Fruit fly (Drosophila melanogaster) whole organism, embryonic: ENCODE results near the gene CG6163.
A peak's percentile ranks its signal among the peaks of the same experiment; 100 is the strongest.

Experiments used
- Abd-B ChIP-seq: fragments of 200-800 bp; sonication (Bioruptor generic); optimal IDR thresholded peaks from 2 replicates; lab custom pipeline; 2018; ENCODE audit warnings: missing biosample characterization, mild to moderate bottlenecking, missing genetic modification characterization, moderate library complexity
- Atf3 ChIP-seq: fragments of 200-800 bp; sonication (Bioruptor generic); optimal IDR thresholded peaks from 3 replicates; lab custom pipeline; 2016; ENCODE audit warnings: missing biosample characterization, missing genetic modification characterization
- CG10267 ChIP-seq: fragments of 200-800 bp; sonication (Bioruptor generic); optimal IDR thresholded peaks from 2 replicates; lab custom pipeline; 2018; ENCODE audit warnings: missing biosample characterization, mild to moderate bottlenecking, missing genetic modification characterization, moderate library complexity
- CG10274 ChIP-seq: fragments of 200-800 bp; sonication (Bioruptor generic); optimal IDR thresholded peaks from 3 replicates; lab custom pipeline; 2017; ENCODE audit warnings: missing biosample characterization, mild to moderate bottlenecking, missing genetic modification characterization
- CG1233 ChIP-seq: fragments of 200-800 bp; sonication (Bioruptor generic); optimal IDR thresholded peaks from 4 replicates; lab custom pipeline; 2018; ENCODE audit warnings: missing biosample characterization, mild to moderate bottlenecking, missing genetic modification characterization
- CG12659 ChIP-seq: fragments of 200-800 bp; sonication (Bioruptor generic); optimal IDR thresholded peaks from 3 replicates; lab custom pipeline; 2017; ENCODE audit warnings: mild to moderate bottlenecking, missing biosample characterization, missing genetic modification reagents, missing genetic modification characterization
- CG12769 ChIP-seq: fragments of 200-800 bp; sonication (Bioruptor generic); optimal IDR thresholded peaks from 2 replicates; lab custom pipeline; 2019; ENCODE audit warnings: missing biosample characterization, mild to moderate bottlenecking, missing genetic modification characterization, moderate library complexity
- CG13775 ChIP-seq: fragments of 200-800 bp; sonication (Bioruptor generic); optimal IDR thresholded peaks from 3 replicates; lab custom pipeline; 2017; ENCODE audit warnings: missing biosample characterization, mild to moderate bottlenecking, missing genetic modification characterization
- CG14014 ChIP-seq: fragments of 200-800 bp; sonication (Bioruptor generic); IDR thresholded peaks from 2 replicates; pipeline ENCODE4 v1.3.6; 2022; ENCODE audit warnings: missing biosample characterization, missing genetic modification characterization
- CG14050 ChIP-seq: fragments of 200-800 bp; sonication (Bioruptor generic); IDR thresholded peaks from 3 replicates; pipeline ENCODE4 v1.3.6; 2022; ENCODE audit warnings: missing biosample characterization, missing genetic modification characterization
- CG15011 ChIP-seq: fragments of 200-800 bp; sonication (Bioruptor generic); optimal IDR thresholded peaks from 3 replicates; lab custom pipeline; 2018; ENCODE audit warnings: missing biosample characterization, mild to moderate bottlenecking, missing genetic modification characterization
- CG1603 ChIP-seq: fragments of 200-800 bp; sonication (Bioruptor generic); optimal IDR thresholded peaks from 2 replicates; lab custom pipeline; 2019; ENCODE audit warnings: missing biosample characterization, mild to moderate bottlenecking, missing genetic modification characterization, moderate library complexity
- CG17568 ChIP-seq: fragments of 200-800 bp; sonication (Bioruptor generic); optimal IDR thresholded peaks from 2 replicates; lab custom pipeline; 2018; ENCODE audit warnings: missing biosample characterization, mild to moderate bottlenecking, missing genetic modification characterization, moderate library complexity
- CG17612 ChIP-seq: fragments of 200-800 bp; sonication (Bioruptor generic); IDR thresholded peaks from 2 replicates; pipeline ENCODE4 v1.3.6; 2022; ENCODE audit warnings: missing biosample characterization, missing genetic modification characterization
- CG4424 ChIP-seq: fragments of 200-800 bp; sonication (Bioruptor generic); optimal IDR thresholded peaks from 3 replicates; lab custom pipeline; 2016; ENCODE audit warnings: missing biosample characterization, missing genetic modification characterization
- CG7839 ChIP-seq: fragments of 200-800 bp; sonication (Bioruptor generic); optimal IDR thresholded peaks from 3 replicates; lab custom pipeline; 2018; ENCODE audit warnings: missing biosample characterization, mild to moderate bottlenecking, missing genetic modification characterization, moderate library complexity
- CG8089 ChIP-seq: fragments of 200-800 bp; sonication (Bioruptor generic); optimal IDR thresholded peaks from 3 replicates; lab custom pipeline; 2016; ENCODE audit warnings: missing biosample characterization, missing genetic modification characterization
- CG8388 ChIP-seq: fragments of 200-800 bp; sonication (Bioruptor generic); optimal IDR thresholded peaks from 2 replicates; lab custom pipeline; 2019; ENCODE audit warnings: missing biosample characterization, mild to moderate bottlenecking, missing genetic modification characterization, moderate library complexity
- CG9932 ChIP-seq: fragments of 200-800 bp; sonication (Bioruptor generic); IDR thresholded peaks from 2 replicates; pipeline ENCODE4 v1.3.6; 2022; ENCODE audit warnings: missing biosample characterization, missing genetic modification characterization
- CHES-1-like ChIP-seq: fragments of 200-800 bp; sonication (Bioruptor generic); optimal IDR thresholded peaks from 2 replicates; lab custom pipeline; 2016; ENCODE audit warnings: missing biosample characterization, missing genetic modification characterization
- D ChIP-seq, 2 experiments: fragments of 200-800 bp in 1 of 2; fragments of >200 bp in 1 of 2; sonication (Bioruptor generic) in 1 of 2; optimal IDR thresholded peaks; 2 replicates in 1 of 2; 3 replicates in 1 of 2; lab custom pipeline; 2017; ENCODE audit warnings: mild to moderate bottlenecking in 1 of 2, missing biosample characterization in 1 of 2, missing genetic modification characterization in 1 of 2, missing genetic modification reagents in 1 of 2
- ERR ChIP-seq: fragments of 200-800 bp; sonication (Bioruptor generic); optimal IDR thresholded peaks from 2 replicates; lab custom pipeline; 2016; ENCODE audit warnings: missing biosample characterization, missing genetic modification characterization
- Hr51 ChIP-seq, 2 experiments: fragments of 200-800 bp; sonication (Bioruptor generic); optimal IDR thresholded peaks; 2 replicates in 1 of 2; 3 replicates in 1 of 2; lab custom pipeline; 2016 to 2018; ENCODE audit warnings: missing biosample characterization in 2 of 2, missing genetic modification characterization in 2 of 2, mild to moderate bottlenecking in 1 of 2, moderate library complexity in 1 of 2
- Meics ChIP-seq: fragments of 200-800 bp; sonication (Bioruptor generic); optimal IDR thresholded peaks from 2 replicates; lab custom pipeline; 2017; ENCODE audit warnings: missing biosample characterization, mild to moderate bottlenecking, missing genetic modification characterization
- Nf-YC ChIP-seq: fragments of 200-800 bp; optimal IDR thresholded peaks from 3 replicates; lab custom pipeline; 2019; ENCODE audit warnings: missing biosample characterization, mild to moderate bottlenecking, missing genetic modification characterization, moderate library complexity
- Ptx1 ChIP-seq: fragments of 200-800 bp; sonication (Bioruptor generic); IDR thresholded peaks from 2 replicates; pipeline ENCODE4 v1.3.6; 2022; ENCODE audit warnings: missing biosample characterization, missing genetic modification characterization
- Side ChIP-seq: fragments of 200-800 bp; sonication (Bioruptor generic); optimal IDR thresholded peaks from 2 replicates; lab custom pipeline; 2016; ENCODE audit warnings: missing biosample characterization, missing genetic modification characterization
- Sox100B ChIP-seq: fragments of 200-800 bp; sonication (Bioruptor generic); optimal IDR thresholded peaks from 3 replicates; lab custom pipeline; 2018; ENCODE audit warnings: missing biosample characterization, mild to moderate bottlenecking, missing genetic modification characterization
- TFAM ChIP-seq: fragments of 200-800 bp; sonication (Bioruptor generic); optimal IDR thresholded peaks from 2 replicates; lab custom pipeline; 2017; ENCODE audit warnings: missing biosample characterization, missing genetic modification characterization, inconsistent platforms
- ara ChIP-seq: fragments of 200-800 bp; sonication (Bioruptor generic); IDR thresholded peaks from 2 replicates; pipeline ENCODE4 v1.3.6; 2022; ENCODE audit warnings: missing biosample characterization, missing genetic modification characterization
- ash1 ChIP-seq: fragments of 200-800 bp; sonication (Bioruptor generic); optimal IDR thresholded peaks from 2 replicates; lab custom pipeline; 2018; ENCODE audit warnings: missing biosample characterization, mild to moderate bottlenecking, missing genetic modification characterization
- bab2 ChIP-seq: fragments of 200-800 bp; sonication (Bioruptor generic); optimal IDR thresholded peaks from 2 replicates; lab custom pipeline; 2016; ENCODE audit warnings: missing biosample characterization, missing genetic modification characterization
- dimm ChIP-seq: fragments of 200-800 bp; sonication (Bioruptor generic); IDR thresholded peaks from 2 replicates; pipeline ENCODE4 v1.3.6; 2022; ENCODE audit warnings: missing biosample characterization, missing genetic modification characterization
- dmrt11E ChIP-seq: fragments of 200-800 bp; sonication (Bioruptor generic); optimal IDR thresholded peaks from 3 replicates; lab custom pipeline; 2018; ENCODE audit warnings: missing biosample characterization, mild to moderate bottlenecking, missing genetic modification characterization, moderate library complexity
- fd64A ChIP-seq: fragments of 200-800 bp; sonication (Bioruptor generic); optimal IDR thresholded peaks from 3 replicates; lab custom pipeline; 2018; ENCODE audit warnings: missing biosample characterization, mild to moderate bottlenecking, missing genetic modification characterization
- gcm2 ChIP-seq: fragments of 200-800 bp; sonication (Bioruptor generic); optimal IDR thresholded peaks from 2 replicates; lab custom pipeline; 2016; ENCODE audit warnings: missing biosample characterization, missing genetic modification characterization
- gfzf ChIP-seq: fragments of 200-800 bp; sonication (Bioruptor generic); optimal IDR thresholded peaks from 2 replicates; lab custom pipeline; 2016; ENCODE audit warnings: missing biosample characterization, mild to moderate bottlenecking, missing genetic modification characterization, moderate library complexity
- hb ChIP-seq: fragments of 200-800 bp; sonication (Bioruptor generic); IDR thresholded peaks from 3 replicates; pipeline ENCODE4 v1.3.6; 2022; ENCODE audit warnings: missing biosample characterization, missing genetic modification characterization; ENCODE audit not compliant: partially characterized antibody
- kni ChIP-seq: fragments of 200-800 bp; sonication (Bioruptor generic); optimal IDR thresholded peaks from 3 replicates; lab custom pipeline; 2017; ENCODE audit warnings: mild to moderate bottlenecking, missing biosample characterization, missing genetic modification reagents, missing genetic modification characterization
- lmd ChIP-seq: fragments of 200-800 bp; sonication (Bioruptor generic); IDR thresholded peaks from 2 replicates; pipeline ENCODE4 v1.3.6; 2022; ENCODE audit warnings: missing biosample characterization, missing genetic modification characterization
- mam ChIP-seq: fragments of 200-800 bp; sonication (Bioruptor generic); optimal IDR thresholded peaks from 3 replicates; lab custom pipeline; 2016; ENCODE audit warnings: missing biosample characterization, missing genetic modification characterization
- odd ChIP-seq: fragments of 200-800 bp; sonication (Bioruptor generic); optimal IDR thresholded peaks from 2 replicates; lab custom pipeline; 2017; ENCODE audit warnings: missing biosample characterization, mild to moderate bottlenecking, missing genetic modification characterization
- org-1 ChIP-seq: fragments of 200-800 bp; sonication (Bioruptor generic); optimal IDR thresholded peaks from 2 replicates; lab custom pipeline; 2017; ENCODE audit warnings: missing biosample characterization, missing genetic modification characterization
- run ChIP-seq: fragments of 200-800 bp; sonication (Bioruptor generic); optimal IDR thresholded peaks from 3 replicates; lab custom pipeline; 2018; ENCODE audit warnings: missing biosample characterization, mild to moderate bottlenecking, missing genetic modification characterization
- tgo ChIP-seq: fragments of 200-800 bp; sonication (Bioruptor generic); IDR thresholded peaks from 3 replicates; pipeline ENCODE4 v1.3.6; 2022; ENCODE audit warnings: missing biosample characterization, missing genetic modification characterization
- trem ChIP-seq: fragments of 200-800 bp; optimal IDR thresholded peaks from 3 replicates; lab custom pipeline; 2019; ENCODE audit warnings: missing biosample characterization, mild to moderate bottlenecking, missing genetic modification characterization, moderate library complexity
- tx ChIP-seq: fragments of 200-800 bp; sonication (Bioruptor generic); optimal IDR thresholded peaks from 2 replicates; lab custom pipeline; 2016; ENCODE audit warnings: missing biosample characterization, missing genetic modification characterization
- zen ChIP-seq: fragments of 200-800 bp; sonication (Bioruptor generic); optimal IDR thresholded peaks from 3 replicates; lab custom pipeline; 2018; ENCODE audit warnings: missing biosample characterization, mild to moderate bottlenecking, missing genetic modification characterization, moderate library complexity

Gene CG6163

dm6 chr3L:11408282-11409047, 43.8 kb upstream of the CG6163 start (continued):
- no peak for TF ChIP-seq gfzf
- TF ChIP-seq CG4424 (GFP tag; lab: Kevin White, UChicago) = peak; percentile 53
- no peak for TF ChIP-seq TFAM
- TF ChIP-seq odd = no peak
- no peak for TF ChIP-seq fd64A (GFP tag; lab: Kevin White, UChicago)
- TF ChIP-seq bab2 (GFP tag; lab: Kevin White, UChicago) = peak; percentile 51
- peak; percentile 29 for TF ChIP-seq CG10267 (tag; lab: Kevin White, UChicago)
- TF ChIP-seq Hr51 (GFP tag; optimal IDR thresholded peaks at IDR 0.05; lab: Kevin White, UChicago) = peak in 1 of 2 experiments; percentile 48
- no peak for TF ChIP-seq kni (GFP tag; lab: Kevin White, UChicago)
- TF ChIP-seq ash1 (GFP tag; lab: Kevin White, UChicago) = no peak
- TF ChIP-seq CG13775 (GFP tag; lab: Kevin White, UChicago) = no peak
- peak; percentile 10 for TF ChIP-seq CG10274 (GFP tag; lab: Kevin White, UChicago)
- TF ChIP-seq CG1233 = no peak
- TF ChIP-seq hb = no peak
- 0 out of 2 replicates have a peak, but pooled peaks have one; percentile 28 for TF ChIP-seq CG14014 (GFP tag; lab: Robert Waterston, UW)
- no peak for TF ChIP-seq Atf3
- TF ChIP-seq D (optimal IDR thresholded peaks at IDR 0.05; lab: Kevin White, UChicago) = no peak
- TF ChIP-seq D (GFP tag; optimal IDR thresholded peaks at IDR 0.05; lab: Kevin White, UChicago) = peak; percentile 33
- no peak for TF ChIP-seq CG17568 (GFP tag; lab: Kevin White, UChicago)
- TF ChIP-seq Side (GFP tag; lab: Kevin White, UChicago) = no peak
- peak; percentile 10 for TF ChIP-seq Meics (GFP tag; lab: Kevin White, UChicago)
- no peak for TF ChIP-seq CG12659 (GFP tag; lab: Kevin White, UChicago)
- peak; percentile 62 for TF ChIP-seq CG7839 (tag; lab: Kevin White, UChicago)
- TF ChIP-seq CG12769 (tag; lab: Kevin White, UChicago) = peak; percentile 63
- TF ChIP-seq CG8089 = peak; percentile 36
- no peak for TF ChIP-seq CG15011 (GFP tag; lab: Kevin White, UChicago)
- TF ChIP-seq Ptx1 (GFP tag; lab: Robert Waterston, UW) = peak; percentile 23; the same call in 1 of the 2 replicates
- 0 out of 2 replicates have a peak, but pooled peaks have one; percentile 8 for TF ChIP-seq CG9932
- no peak for TF ChIP-seq run
- peak; percentile 23 for TF ChIP-seq trem (tag; lab: Kevin White, UChicago)
- no peak for TF ChIP-seq CG17612 (GFP tag; lab: Robert Waterston, UW)
- peak; percentile 8 for TF ChIP-seq Abd-B (GFP tag; lab: Kevin White, UChicago)
- no peak for TF ChIP-seq zen (tag; lab: Kevin White, UChicago)
- peak; percentile 8 for TF ChIP-seq dmrt11E (tag; lab: Kevin White, UChicago)
- peak; percentile 56 for TF ChIP-seq Sox100B (GFP tag; lab: Kevin White, UChicago)
- no peak; the same call in 1 of the 2 replicates for TF ChIP-seq ara (GFP tag; lab: Robert Waterston, UW)
- TF ChIP-seq dimm (GFP tag; lab: Robert Waterston, UW) = no peak
- no peak for TF ChIP-seq tx
- no peak for TF ChIP-seq gcm2
- TF ChIP-seq org-1 (GFP tag; lab: Kevin White, UChicago) = peak; percentile 29
- TF ChIP-seq tgo (GFP tag; lab: Robert Waterston, UW) = no peak
- peak; percentile 48 for TF ChIP-seq CG1603 (tag; lab: Kevin White, UChicago)
- no peak for TF ChIP-seq Nf-YC (tag; lab: Kevin White, UChicago)
- no peak for TF ChIP-seq CHES-1-like
- TF ChIP-seq ERR (GFP tag; lab: Kevin White, UChicago) = no peak
- TF ChIP-seq CG14050 (GFP tag; lab: Robert Waterston, UW) = no peak
- peak; percentile 29; the same call in 1 of the 2 replicates for TF ChIP-seq lmd
- peak; percentile 32 for TF ChIP-seq CG8388
- TF ChIP-seq mam (GFP tag; lab: Kevin White, UChicago) = peak; percentile 43
